Fruit fly (Drosophila melanogaster): Measurements from ENCODE around the gene CG13919.
A peak's percentile ranks its signal among the peaks of the same experiment; 100 is the strongest.

- TF ChIP-seq Clk (GFP tag; optimal IDR thresholded peaks at IDR 0.05): no peak
- TF ChIP-seq Crg-1 (GFP tag; optimal IDR thresholded peaks at IDR 0.05): peak; percentile 21
- no peak for TF ChIP-seq Hr96 (GFP tag; optimal IDR thresholded peaks at IDR 0.05)
- TF ChIP-seq kay (GFP tag; ENCODE audit: borderline replicate concordance): no peak
- TF ChIP-seq CG12768 (GFP tag; optimal IDR thresholded peaks at IDR 0.05): peak; percentile 93
- TF ChIP-seq CG5204 (GFP tag; optimal IDR thresholded peaks at IDR 0.05): no peak
- no peak for TF ChIP-seq pad (GFP tag; optimal IDR thresholded peaks at IDR 0.05)
- peak; percentile 52 for TF ChIP-seq CG33017 (tag; optimal IDR thresholded peaks at IDR 0.05)
- TF ChIP-seq CG14711 (tag; optimal IDR thresholded peaks at IDR 0.05): peak; percentile 17
- no peak for TF ChIP-seq CG7101 (tag; optimal IDR thresholded peaks at IDR 0.05)
- TF ChIP-seq CG1620 (GFP tag; optimal IDR thresholded peaks at IDR 0.05): no peak
These were observed 7.5 kb downstream of the CG13919 start, which contains the start of the genes CG7970 and Vta1 for dm6 chr3L:1652700-1653200.
